Worm (Caenorhabditis elegans): ENCODE results near the gene nhr-95.
A peak's percentile ranks its signal among the peaks of the same experiment; 100 is the strongest.

nhr-95 gene

ce11 chrV:19082541-19082940, at the start of gene nhr-95:
Gene nhr-95 (minus strand): TSS chrV:19082641.
- TF ChIP-seq nhr-21 (tag; optimal IDR thresholded peaks at IDR 0.05) (no peak), ZK546.5 (tag; optimal IDR thresholded peaks at IDR 0.05) (no peak), ceh-16 (tag; optimal IDR thresholded peaks at IDR 0.05) (no peak), C34F6.9 (tag; optimal IDR thresholded peaks at IDR 0.05) (no peak)

- TF ChIP-seq fos-1 (tag; optimal IDR thresholded peaks at IDR 0.05) (no peak), egl-27 (tag; optimal IDR thresholded peaks at IDR 0.05) (no peak), ztf-4 (tag; optimal IDR thresholded peaks at IDR 0.05) (no peak), alr-1 (tag; optimal IDR thresholded peaks at IDR 0.05) (no peak), nhr-6 (tag; optimal IDR thresholded peaks at IDR 0.05) (no peak), skn-1 (tag; optimal IDR thresholded peaks at IDR 0.05) (no peak)
Measured at ce11 chrV:19131848-19132401, 49.5 kb upstream of the nhr-95 start.

ce11 chrV:19129497-19130212, 47.2 kb upstream of the nhr-95 start:
- TF ChIP-seq ztf-1 (GFP tag; conservative IDR thresholded peaks at IDR 0.05): no peak
- no peak for TF ChIP-seq ceh-82 (tag; optimal IDR thresholded peaks at IDR 0.05)
- no peak for TF ChIP-seq F13H6.1 (tag; optimal IDR thresholded peaks at IDR 0.05)
- TF ChIP-seq elt-1 (tag; optimal IDR thresholded peaks at IDR 0.05): no peak
- no peak for TF ChIP-seq C34F6.9 (tag; optimal IDR thresholded peaks at IDR 0.05)
- TF ChIP-seq nhr-21 (tag; optimal IDR thresholded peaks at IDR 0.05): no peak
- no peak for TF ChIP-seq sma-9 (GFP tag; optimal IDR thresholded peaks at IDR 0.05)
- no peak for TF ChIP-seq sma-9 (tag; optimal IDR thresholded peaks at IDR 0.05)
- no peak for TF ChIP-seq unc-39 (tag; optimal IDR thresholded peaks at IDR 0.05)
- no peak for TF ChIP-seq sem-4 (tag; optimal IDR thresholded peaks at IDR 0.05)
- TF ChIP-seq Y55F3AM.14 (GFP tag; optimal IDR thresholded peaks at IDR 0.05): no peak

ce11 chrV:19127225-19127624, 44.8 kb upstream of the nhr-95 start, which contains the start of gene dyf-17:
Gene dyf-17 (plus strand): TSS chrV:19127525.
- TF ChIP-seq mab-5 (tag; optimal IDR thresholded peaks at IDR 0.05) (no peak), dmd-4 (tag; optimal IDR thresholded peaks at IDR 0.05) (no peak), sma-3 (GFP tag; optimal IDR thresholded peaks at IDR 0.05) (no peak), nhr-12 (tag; optimal IDR thresholded peaks at IDR 0.05) (no peak)

ce11 chrV:19125812-19126211, 43.4 kb upstream of the nhr-95 start:
- TF ChIP-seq fos-1 (tag; optimal IDR thresholded peaks at IDR 0.05) (no peak), ceh-16 (tag; optimal IDR thresholded peaks at IDR 0.05) (no peak), snpc-4 (tag; optimal IDR thresholded peaks at IDR 0.05) (peak; percentile 40), sma-3 (GFP tag; optimal IDR thresholded peaks at IDR 0.05) (peak; percentile 21), blmp-1 (tag; optimal IDR thresholded peaks at IDR 0.05; ENCODE audit: insufficient read depth) (no peak), mdl-1 (tag; optimal IDR thresholded peaks at IDR 0.05) (peak in 1 of 2 experiments; percentile 25), sma-9 (GFP tag; optimal IDR thresholded peaks at IDR 0.05) (no peak), sma-9 (tag; optimal IDR thresholded peaks at IDR 0.05) (no peak), unc-55 (GFP tag; optimal IDR thresholded peaks at IDR 0.05) (peak; percentile 54), ztf-11 (tag; optimal IDR thresholded peaks at IDR 0.05) (no peak), nhr-12 (tag; optimal IDR thresholded peaks at IDR 0.05) (no peak), nhr-77 (tag; optimal IDR thresholded peaks at IDR 0.05) (no peak), ama-1 (optimal IDR thresholded peaks at IDR 0.05) (no peak), mbf-1 (tag; optimal IDR thresholded peaks at IDR 0.05) (no peak), R02D3.7 (tag; optimal IDR thresholded peaks at IDR 0.05) (peak; percentile 2), peb-1 (tag; optimal IDR thresholded peaks at IDR 0.05) (no peak), gmeb-1 (tag; optimal IDR thresholded peaks at IDR 0.05) (peak; percentile 57), ztf-4 (tag; optimal IDR thresholded peaks at IDR 0.05) (no peak), mab-5 (tag; optimal IDR thresholded peaks at IDR 0.05) (peak; percentile 44), elt-3 (tag; optimal IDR thresholded peaks at IDR 0.05) (no peak), lsy-2 (tag; optimal IDR thresholded peaks at IDR 0.05) (peak; percentile 26 to 58), zag-1 (tag; optimal IDR thresholded peaks at IDR 0.05) (peak; percentile 37), unc-62 (GFP tag; optimal IDR thresholded peaks at IDR 0.05) (no peak), unc-39 (tag; optimal IDR thresholded peaks at IDR 0.05) (no peak), sem-4 (tag; optimal IDR thresholded peaks at IDR 0.05) (no peak), egl-27 (tag; optimal IDR thresholded peaks at IDR 0.05) (peak; percentile 43), Y55F3AM.14 (GFP tag; optimal IDR thresholded peaks at IDR 0.05) (peak; percentile 33), nhr-129 (tag; optimal IDR thresholded peaks at IDR 0.05) (peak; percentile 64), skn-1 (tag; optimal IDR thresholded peaks at IDR 0.05) (no peak), nhr-11 (tag; optimal IDR thresholded peaks at IDR 0.05) (no peak), nhr-237 (tag; optimal IDR thresholded peaks at IDR 0.05) (no peak), lin-13 (GFP tag; optimal IDR thresholded peaks at IDR 0.05) (peak; percentile 70), nhr-23 (tag; optimal IDR thresholded peaks at IDR 0.05) (no peak), ZK546.5 (tag; optimal IDR thresholded peaks at IDR 0.05) (no peak), F13H6.1 (tag; optimal IDR thresholded peaks at IDR 0.05) (peak; percentile 8), lin-11 (tag; optimal IDR thresholded peaks at IDR 0.05) (peak; percentile 37)

Measured in whole organism, L2 larva.